Fruit fly (Drosophila melanogaster) whole organism, embryonic: ENCODE results near the gene AstA-R1.

ENCODE experiments used
- CG18476 ChIP-seq: fragments of 200-800 bp; sonication (Bioruptor generic); optimal IDR thresholded peaks from 2 replicates; lab custom pipeline; 2016; ENCODE audit warnings: missing biosample characterization, mild to moderate bottlenecking, missing genetic modification characterization
- Dref ChIP-seq: fragments of 200-800 bp; sonication (Bioruptor generic); IDR thresholded peaks from 2 replicates; pipeline ENCODE4 v1.3.6; 2022; ENCODE audit warnings: missing biosample characterization, missing genetic modification characterization
- Hey ChIP-seq: fragments of 200-800 bp; sonication (Bioruptor generic); optimal IDR thresholded peaks from 3 replicates; lab custom pipeline; 2018; ENCODE audit warnings: missing biosample characterization, mild to moderate bottlenecking, missing genetic modification characterization
- Neu2 ChIP-seq: fragments of 200-800 bp; sonication (Bioruptor generic); optimal IDR thresholded peaks from 3 replicates; lab custom pipeline; 2016; ENCODE audit warnings: missing biosample characterization, missing genetic modification characterization, borderline replicate concordance
- Pdp1 ChIP-seq, 2 experiments: fragments of 200-800 bp; sonication (Bioruptor generic); optimal IDR thresholded peaks; 3 replicates each; lab custom pipeline; 2016; ENCODE audit warnings: missing biosample characterization in 2 of 2, missing genetic modification characterization in 2 of 2, mild to moderate bottlenecking in 1 of 2, moderate library complexity in 1 of 2
- ac ChIP-seq: fragments of 200-800 bp; sonication (Bioruptor generic); optimal IDR thresholded peaks from 3 replicates; lab custom pipeline; 2017; ENCODE audit warnings: missing biosample characterization, mild to moderate bottlenecking, missing genetic modification characterization
- fd102C ChIP-seq: fragments of 200-800 bp; sonication (Bioruptor generic); optimal IDR thresholded peaks from 2 replicates; lab custom pipeline; 2018; ENCODE audit warnings: missing biosample characterization, mild to moderate bottlenecking, missing genetic modification characterization, moderate library complexity
- inv ChIP-seq: fragments of 200-800 bp; sonication (Bioruptor generic); IDR thresholded peaks from 2 replicates; pipeline ENCODE4 v1.3.6; 2022; ENCODE audit warnings: missing biosample characterization, missing genetic modification characterization; ENCODE audit not compliant: partially characterized antibody
- klu ChIP-seq: fragments of 200-800 bp; sonication (Bioruptor generic); IDR thresholded peaks from 2 replicates; pipeline ENCODE4 v1.3.6; 2022; ENCODE audit warnings: missing biosample characterization, missing genetic modification characterization
- org-1 ChIP-seq: fragments of 200-800 bp; sonication (Bioruptor generic); optimal IDR thresholded peaks from 2 replicates; lab custom pipeline; 2017; ENCODE audit warnings: missing biosample characterization, missing genetic modification characterization
- pho ChIP-seq: fragments of 200-800 bp; sonication (Bioruptor generic); optimal IDR thresholded peaks from 2 replicates; lab custom pipeline; 2016; ENCODE audit warnings: missing biosample characterization, missing genetic modification characterization
- unpg ChIP-seq: fragments of 200-800 bp; sonication (Bioruptor generic); optimal IDR thresholded peaks from 3 replicates; lab custom pipeline; 2018; ENCODE audit warnings: missing biosample characterization, mild to moderate bottlenecking, missing genetic modification characterization, moderate library complexity

- TF ChIP-seq unpg (GFP tag; lab: Kevin White, UChicago), result peak; percentile 15
- TF ChIP-seq pho, result no peak
- TF ChIP-seq org-1, result no peak
- no peak for TF ChIP-seq inv (GFP tag; lab: Robert Waterston, UW)
- TF ChIP-seq klu, result no peak
- no peak for TF ChIP-seq Hey (tag; lab: Kevin White, UChicago)
- no peak for TF ChIP-seq Pdp1 (GFP tag; optimal IDR thresholded peaks at IDR 0.05; lab: Kevin White, UChicago)
- TF ChIP-seq fd102C (GFP tag; lab: Kevin White, UChicago), result no peak
- TF ChIP-seq CG18476 (GFP tag; lab: Kevin White, UChicago), result no peak
- TF ChIP-seq Dref (GFP tag; lab: Robert Waterston, UW), result no peak
- TF ChIP-seq Neu2 (GFP tag; lab: Kevin White, UChicago), result no peak
- TF ChIP-seq ac, result no peak
Measured at dm6 chrX:3684809-3685533, 110.6 kb downstream of the AstA-R1 start.
